Fruit fly (Drosophila melanogaster) whole organism, embryonic: ENCODE results near the gene spg.
A peak's percentile ranks its signal among the peaks of the same experiment; 100 is the strongest.

Experiments used
- BtbVII ChIP-seq: fragments of 200-800 bp; sonication (Bioruptor generic); optimal IDR thresholded peaks from 3 replicates; lab custom pipeline; 2017; ENCODE audit warnings: missing biosample characterization, mild to moderate bottlenecking, missing genetic modification characterization
- CG1024 ChIP-seq: fragments of 200-800 bp; sonication (Bioruptor generic); IDR thresholded peaks from 2 replicates; pipeline ENCODE4 v1.3.6; 2022; ENCODE audit warnings: missing biosample characterization, missing genetic modification characterization
- CG11504 ChIP-seq: fragments of 200-800 bp; sonication (Bioruptor generic); optimal IDR thresholded peaks from 3 replicates; lab custom pipeline; 2019; ENCODE audit warnings: missing biosample characterization, mild to moderate bottlenecking, missing genetic modification characterization, moderate library complexity
- CG11695 ChIP-seq: fragments of 200-800 bp; sonication (Bioruptor generic); IDR thresholded peaks from 3 replicates; pipeline ENCODE4 v1.3.6; 2022; ENCODE audit warnings: missing biosample characterization, missing genetic modification characterization
- CG12744 ChIP-seq: fragments of 200-800 bp; sonication (Bioruptor generic); optimal IDR thresholded peaks from 2 replicates; lab custom pipeline; 2016; ENCODE audit warnings: missing biosample characterization, missing genetic modification characterization
- CG16813 ChIP-seq: fragments of 200-800 bp; sonication (Bioruptor generic); IDR thresholded peaks from 3 replicates; pipeline ENCODE4 v1.3.6; 2022; ENCODE audit warnings: missing biosample characterization, missing genetic modification characterization; ENCODE audit not compliant: partially characterized antibody
- CG16863 ChIP-seq: fragments of 200-800 bp; sonication (Bioruptor generic); optimal IDR thresholded peaks from 3 replicates; lab custom pipeline; 2016; ENCODE audit warnings: missing biosample characterization, missing genetic modification characterization
- CG17186 ChIP-seq: fragments of 200-800 bp; sonication (Bioruptor generic); optimal IDR thresholded peaks from 3 replicates; lab custom pipeline; 2017; ENCODE audit warnings: missing biosample characterization, missing genetic modification reagents, missing genetic modification characterization
- CG30020 ChIP-seq: fragments of 200-800 bp; optimal IDR thresholded peaks from 2 replicates; lab custom pipeline; 2019; ENCODE audit warnings: missing biosample characterization, mild to moderate bottlenecking, missing genetic modification characterization, moderate library complexity
- CG32767 ChIP-seq: fragments of 200-800 bp; sonication (Bioruptor generic); IDR thresholded peaks from 2 replicates; pipeline ENCODE4 v1.3.6; 2022; ENCODE audit warnings: missing biosample characterization, missing genetic modification characterization
- CG34422 ChIP-seq: fragments of 200-800 bp; sonication (Bioruptor generic); IDR thresholded peaks from 3 replicates; pipeline ENCODE4 v1.3.6; 2022; ENCODE audit warnings: missing biosample characterization, missing genetic modification characterization
- CG4424 ChIP-seq: fragments of 200-800 bp; sonication (Bioruptor generic); optimal IDR thresholded peaks from 3 replicates; lab custom pipeline; 2016; ENCODE audit warnings: missing biosample characterization, missing genetic modification characterization
- CG4617 ChIP-seq: fragments of 200-800 bp; sonication (Bioruptor generic); optimal IDR thresholded peaks from 3 replicates; lab custom pipeline; 2016; ENCODE audit warnings: missing biosample characterization, missing genetic modification characterization, borderline replicate concordance
- CG6654 ChIP-seq: fragments of 200-800 bp; sonication (Bioruptor generic); optimal IDR thresholded peaks from 2 replicates; lab custom pipeline; 2017; ENCODE audit warnings: missing biosample characterization, mild to moderate bottlenecking, missing genetic modification characterization
- CG8290 ChIP-seq, 3 experiments: fragments of 200-800 bp; sonication (Bioruptor generic); optimal IDR thresholded peaks; 2 replicates each; lab custom pipeline; 2016 to 2019; ENCODE audit warnings: missing biosample characterization in 3 of 3, missing genetic modification characterization in 3 of 3, mild to moderate bottlenecking in 2 of 3, moderate library complexity in 1 of 3
- Deaf1 ChIP-seq: fragments of 200-800 bp; optimal IDR thresholded peaks from 3 replicates; lab custom pipeline; 2019; ENCODE audit warnings: missing biosample characterization, mild to moderate bottlenecking, missing genetic modification characterization, moderate library complexity
- Gug ChIP-seq: fragments of 200-800 bp; sonication (Bioruptor generic); IDR thresholded peaks from 4 replicates; pipeline ENCODE4 v1.3.6; 2022; ENCODE audit warnings: missing biosample characterization, missing genetic modification characterization
- H2.0 ChIP-seq: fragments of 200-800 bp; sonication (Bioruptor generic); IDR thresholded peaks from 2 replicates; pipeline ENCODE4 v1.3.6; 2022; ENCODE audit warnings: missing biosample characterization, missing genetic modification characterization
- NK7.1 ChIP-seq: fragments of 200-800 bp; sonication (Bioruptor generic); optimal IDR thresholded peaks from 3 replicates; lab custom pipeline; 2016; ENCODE audit warnings: missing biosample characterization, missing genetic modification characterization
- NfI ChIP-seq: fragments of 200-800 bp; sonication (Bioruptor generic); optimal IDR thresholded peaks from 3 replicates; lab custom pipeline; 2018; ENCODE audit warnings: missing biosample characterization, mild to moderate bottlenecking, missing genetic modification characterization, moderate library complexity
- Poxn ChIP-seq: fragments of 200-800 bp; sonication (Bioruptor generic); IDR thresholded peaks from 2 replicates; pipeline ENCODE4 v1.3.6; 2022; ENCODE audit warnings: missing biosample characterization, missing genetic modification characterization
- Ravus ChIP-seq: fragments of 200-800 bp; sonication (Bioruptor generic); IDR thresholded peaks from 2 replicates; pipeline ENCODE4 v1.3.6; 2022; ENCODE audit warnings: missing biosample characterization, missing genetic modification characterization
- Six4 ChIP-seq: fragments of 200-800 bp; sonication (Bioruptor generic); optimal IDR thresholded peaks from 2 replicates; lab custom pipeline; 2016; ENCODE audit warnings: missing biosample characterization, missing genetic modification characterization
- Stat92E ChIP-seq, 3 experiments: fragments of >200 bp in 2 of 3; fragments of 200-800 bp in 1 of 3; sonication (Bioruptor generic) in 1 of 3; optimal IDR thresholded peaks; 2 replicates each; lab custom pipeline; 2017 to 2019; ENCODE audit warnings: missing biosample characterization in 3 of 3, missing genetic modification characterization in 3 of 3, mild to moderate bottlenecking in 1 of 3, moderate library complexity in 1 of 3
- abd-A ChIP-seq: fragments of 200-800 bp; sonication (Bioruptor generic); optimal IDR thresholded peaks from 3 replicates; lab custom pipeline; 2019; ENCODE audit warnings: missing biosample characterization, mild to moderate bottlenecking, missing genetic modification characterization, moderate library complexity
- ato ChIP-seq: fragments of 200-800 bp; sonication (Bioruptor generic); IDR thresholded peaks from 2 replicates; pipeline ENCODE4 v1.3.6; 2022; ENCODE audit warnings: missing biosample characterization, missing genetic modification characterization; ENCODE audit not compliant: partially characterized antibody
- bsh ChIP-seq, 2 experiments: fragments of 200-800 bp; sonication (Bioruptor generic); optimal IDR thresholded peaks; 2 replicates each; lab custom pipeline; 2017 to 2018; ENCODE audit warnings: mild to moderate bottlenecking in 2 of 2, missing biosample characterization in 2 of 2, missing genetic modification characterization in 2 of 2, moderate library complexity in 1 of 2
- croc ChIP-seq: fragments of 200-800 bp; sonication (Bioruptor generic); conservative IDR thresholded peaks from 3 replicates; pipeline ENCODE4 v1.3.6; 2022; ENCODE audit warnings: missing biosample characterization, missing genetic modification characterization
- cwo ChIP-seq: fragments of 200-800 bp; sonication (Bioruptor generic); optimal IDR thresholded peaks from 3 replicates; lab custom pipeline; 2017; ENCODE audit warnings: missing biosample characterization, missing genetic modification characterization, mild to moderate bottlenecking, moderate library complexity, missing genetic modification reagents
- ems ChIP-seq: fragments of 200-800 bp; sonication (Bioruptor generic); optimal IDR thresholded peaks from 3 replicates; lab custom pipeline; 2016; ENCODE audit warnings: missing biosample characterization, missing genetic modification characterization
- eve ChIP-seq, 2 experiments: fragments of >200 bp; optimal IDR thresholded peaks; 2 replicates each; lab custom pipeline; 2017; ENCODE audit warnings: missing biosample characterization in 2 of 2, missing genetic modification characterization in 2 of 2
- her ChIP-seq: fragments of 200-800 bp; sonication (Bioruptor generic); optimal IDR thresholded peaks from 2 replicates; lab custom pipeline; 2016; ENCODE audit warnings: missing biosample characterization, missing genetic modification characterization
- hth ChIP-seq: fragments of >200 bp; optimal IDR thresholded peaks from 2 replicates; lab custom pipeline; 2017; ENCODE audit warnings: inconsistent platforms
- jumu ChIP-seq: fragments of 200-800 bp; sonication (Bioruptor generic); optimal IDR thresholded peaks from 3 replicates; lab custom pipeline; 2016; ENCODE audit warnings: missing biosample characterization, missing genetic modification characterization
- klu ChIP-seq: fragments of 200-800 bp; sonication (Bioruptor generic); IDR thresholded peaks from 2 replicates; pipeline ENCODE4 v1.3.6; 2022; ENCODE audit warnings: missing biosample characterization, missing genetic modification characterization
- knrl ChIP-seq: fragments of 200-800 bp; sonication (Bioruptor generic); IDR thresholded peaks from 3 replicates; pipeline ENCODE4 v1.3.6; 2022; ENCODE audit warnings: missing biosample characterization, missing genetic modification characterization; ENCODE audit not compliant: partially characterized antibody
- oc ChIP-seq: fragments of 200-800 bp; sonication (Bioruptor generic); optimal IDR thresholded peaks from 2 replicates; lab custom pipeline; 2018; ENCODE audit warnings: missing biosample characterization, mild to moderate bottlenecking, missing genetic modification characterization, moderate library complexity
- peb ChIP-seq: fragments of 200-800 bp; sonication (Bioruptor generic); IDR thresholded peaks from 2 replicates; pipeline ENCODE4 v1.3.6; 2022; ENCODE audit warnings: missing biosample characterization, missing genetic modification characterization
- run ChIP-seq: fragments of 200-800 bp; sonication (Bioruptor generic); optimal IDR thresholded peaks from 3 replicates; lab custom pipeline; 2018; ENCODE audit warnings: missing biosample characterization, mild to moderate bottlenecking, missing genetic modification characterization
- sima ChIP-seq: fragments of 200-800 bp; sonication (Bioruptor generic); optimal IDR thresholded peaks from 2 replicates; lab custom pipeline; 2016; ENCODE audit warnings: missing biosample characterization, missing genetic modification characterization
- slou ChIP-seq: fragments of 200-800 bp; sonication (Bioruptor generic); optimal IDR thresholded peaks from 3 replicates; lab custom pipeline; 2016; ENCODE audit warnings: missing biosample characterization, missing genetic modification characterization
- sob ChIP-seq: fragments of 200-800 bp; sonication (Bioruptor generic); IDR thresholded peaks from 2 replicates; pipeline ENCODE4 v1.3.6; 2022; ENCODE audit warnings: missing biosample characterization, missing genetic modification characterization
- sqz ChIP-seq: fragments of 200-800 bp; sonication (Bioruptor generic); optimal IDR thresholded peaks from 3 replicates; lab custom pipeline; 2018; ENCODE audit warnings: missing biosample characterization, mild to moderate bottlenecking, missing genetic modification characterization
- stc ChIP-seq: fragments of 200-800 bp; sonication (Bioruptor generic); IDR thresholded peaks from 2 replicates; pipeline ENCODE4 v1.3.6; 2022; ENCODE audit warnings: missing biosample characterization, missing genetic modification characterization
- tgo ChIP-seq: fragments of 200-800 bp; sonication (Bioruptor generic); IDR thresholded peaks from 3 replicates; pipeline ENCODE4 v1.3.6; 2022; ENCODE audit warnings: missing biosample characterization, missing genetic modification characterization
- trem ChIP-seq: fragments of 200-800 bp; optimal IDR thresholded peaks from 3 replicates; lab custom pipeline; 2019; ENCODE audit warnings: missing biosample characterization, mild to moderate bottlenecking, missing genetic modification characterization, moderate library complexity
- twi ChIP-seq: fragments of 200-800 bp; optimal IDR thresholded peaks from 2 replicates; lab custom pipeline; 2019; ENCODE audit warnings: missing biosample characterization, mild to moderate bottlenecking, missing genetic modification characterization, moderate library complexity
- tx ChIP-seq: fragments of 200-800 bp; sonication (Bioruptor generic); optimal IDR thresholded peaks from 2 replicates; lab custom pipeline; 2016; ENCODE audit warnings: missing biosample characterization, missing genetic modification characterization
- wdn ChIP-seq: fragments of 200-800 bp; sonication (Bioruptor generic); IDR thresholded peaks from 2 replicates; pipeline ENCODE4 v1.3.6; 2022; ENCODE audit warnings: missing biosample characterization, missing genetic modification characterization

The spg gene

dm6 chr3R:28831626-28832267 lies 13.3 kb upstream of the spg start, which contains the start of gene WASp (continued):
- TF ChIP-seq peb (GFP tag; lab: Robert Waterston, UW) (0 out of 2 replicates have a peak, but pooled peaks have one; percentile 8), Ravus (GFP tag; lab: Robert Waterston, UW) (no peak), tx (GFP tag; lab: Kevin White, UChicago) (peak; percentile 35), CG11695 (GFP tag; lab: Robert Waterston, UW) (0 out of 3 replicates have a peak, but pooled peaks have one; percentile 43), sima (GFP tag; lab: Kevin White, UChicago) (peak; percentile 47), jumu (GFP tag; lab: Kevin White, UChicago) (peak; percentile 71), CG4617 (GFP tag; lab: Kevin White, UChicago) (peak; percentile 93), klu (GFP tag; lab: Robert Waterston, UW) (no peak), run (peak; percentile 59), Stat92E (GFP tag; optimal IDR thresholded peaks at IDR 0.05; lab: Kevin White, UChicago) (peak in 1 of 3 experiments; percentile 51), wdn (GFP tag; lab: Robert Waterston, UW) (0 out of 2 replicates have a peak, but pooled peaks have one; percentile 46), eve (GFP tag; optimal IDR thresholded peaks at IDR 0.05; lab: Kevin White, UChicago) (no peak), cwo (GFP tag; lab: Kevin White, UChicago) (no peak), NK7.1 (GFP tag; lab: Kevin White, UChicago) (peak; percentile 63), CG17186 (peak; percentile 65), CG16863 (GFP tag; lab: Kevin White, UChicago) (peak; percentile 73), CG11504 (tag; lab: Kevin White, UChicago) (no peak), Gug (peak; percentile 28; the same call in 1 of the 4 replicates), H2.0 (GFP tag; lab: Robert Waterston, UW) (peak; percentile 66), CG1024 (GFP tag; lab: Robert Waterston, UW) (peak; percentile 81), CG6654 (GFP tag; lab: Kevin White, UChicago) (peak; percentile 8), CG12744 (peak; percentile 80), Poxn (no peak), her (GFP tag; lab: Kevin White, UChicago) (peak; percentile 82), NfI (GFP tag; lab: Kevin White, UChicago) (peak; percentile 90), ems (GFP tag; lab: Kevin White, UChicago) (peak; percentile 72), stc (peak; percentile 70), hth (lab: Kevin White, UChicago) (no peak), tgo (peak; percentile 62), sob (GFP tag; lab: Robert Waterston, UW) (peak; percentile 81), abd-A (tag; lab: Kevin White, UChicago) (no peak), CG4424 (GFP tag; lab: Kevin White, UChicago) (peak; percentile 65), Deaf1 (tag; lab: Kevin White, UChicago) (no peak), CG16813 (peak; percentile 51; the same call in 2 of the 3 replicates), BtbVII (GFP tag; lab: Kevin White, UChicago) (peak; percentile 60), slou (peak; percentile 7), oc (tag; lab: Kevin White, UChicago) (peak; percentile 26), bsh (GFP tag; optimal IDR thresholded peaks at IDR 0.05; lab: Kevin White, UChicago) (peak; percentile 35 to 53), CG34422 (GFP tag; lab: Robert Waterston, UW) (peak; percentile 35; the same call in 1 of the 3 replicates), knrl (GFP tag; lab: Robert Waterston, UW) (peak; percentile 47; the same call in 1 of the 3 replicates), ato (peak; percentile 42; the same call in 1 of the 2 replicates), CG32767 (GFP tag; lab: Robert Waterston, UW) (0 out of 2 replicates have a peak, but pooled peaks have one; percentile 27), croc (no peak), twi (no peak), Six4 (GFP tag; lab: Kevin White, UChicago) (peak; percentile 3), trem (peak; percentile 70), sqz (GFP tag; lab: Kevin White, UChicago) (no peak), CG30020 (peak; percentile 93), CG8290 (GFP tag; optimal IDR thresholded peaks at IDR 0.05; lab: Kevin White, UChicago) (no peak), CG8290 (tag; optimal IDR thresholded peaks at IDR 0.05; lab: Kevin White, UChicago) (no peak)
